Worm (Caenorhabditis elegans) whole organism, L2 larva: ENCODE results near the gene T10H9.1.

Experiments
- egl-27 ChIP-seq: sonication (generic microtip); optimal IDR thresholded peaks from 3 replicates; lab custom pipeline; 2017; ENCODE audit warnings: missing biosample characterization, missing genetic modification reagents, missing genetic modification characterization
- fos-1 ChIP-seq: fragments of 150-350 bp; optimal IDR thresholded peaks from 2 replicates; lab custom pipeline; 2014; ENCODE audit warnings: missing biosample characterization, missing genetic modification characterization

- TF ChIP-seq egl-27 (no peak), fos-1 (no peak)
Observed at ce11 chrV:6685963-6686362, 36.5 kb downstream of the T10H9.1 start.
